Fruit fly (Drosophila melanogaster) whole organism, wandering third instar larva: ENCODE data around the gene GatB.

ENCODE experiments used
- Abd-B ChIP-seq: fragments of >200 bp; optimal IDR thresholded peaks from 2 replicates; lab custom pipeline; 2017; ENCODE audit warnings: missing biosample characterization, missing genetic modification characterization
- CG32264 ChIP-seq: fragments of 200-800 bp; sonication (Bioruptor generic); optimal IDR thresholded peaks from 2 replicates; lab custom pipeline; 2016; ENCODE audit warnings: missing biosample characterization, missing genetic modification characterization
- CG9705 ChIP-seq: fragments of 200-800 bp; sonication (Bioruptor generic); optimal IDR thresholded peaks from 2 replicates; lab custom pipeline; 2018; ENCODE audit warnings: missing biosample characterization, mild to moderate bottlenecking, missing genetic modification characterization
- CrebA ChIP-seq: fragments of 200-800 bp; sonication (Bioruptor generic); optimal IDR thresholded peaks from 2 replicates; lab custom pipeline; 2016; ENCODE audit warnings: missing biosample characterization, mild to moderate bottlenecking, missing genetic modification characterization, borderline replicate concordance
- Dfd ChIP-seq: fragments of >200 bp; optimal IDR thresholded peaks from 2 replicates; lab custom pipeline; 2017; ENCODE audit warnings: missing biosample characterization, missing genetic modification characterization
- Dif ChIP-seq: fragments of 200-275, 200-300 bp; sonication (Bioruptor generic); optimal IDR thresholded peaks from 2 replicates; lab custom pipeline; 2018; ENCODE audit warnings: missing biosample characterization, missing genetic modification characterization; ENCODE audit not compliant: partially characterized antibody
- GATAd ChIP-seq: sonication (Bioruptor generic); optimal IDR thresholded peaks from 2 replicates; lab custom pipeline; 2016; ENCODE audit warnings: missing biosample characterization, missing genetic modification characterization
- HLH106 ChIP-seq: fragments of 200-800 bp; optimal IDR thresholded peaks from 3 replicates; lab custom pipeline; 2019; ENCODE audit warnings: missing biosample characterization, mild to moderate bottlenecking, missing genetic modification characterization, moderate library complexity
- Hnf4 ChIP-seq: fragments of 200-800 bp; sonication (Bioruptor generic); optimal IDR thresholded peaks from 2 replicates; lab custom pipeline; 2016; ENCODE audit warnings: missing biosample characterization, mild to moderate bottlenecking, missing genetic modification characterization
- Hr78 ChIP-seq: fragments of >200 bp; optimal IDR thresholded peaks from 2 replicates; lab custom pipeline; 2017; ENCODE audit warnings: missing biosample characterization, missing genetic modification characterization
- Hr83 ChIP-seq: fragments of 200-300 bp; sonication (Bioruptor generic); optimal IDR thresholded peaks from 2 replicates; lab custom pipeline; 2016; ENCODE audit warnings: missing biosample characterization, mild to moderate bottlenecking, missing genetic modification characterization, moderate library complexity; ENCODE audit not compliant: poor library complexity, severe bottlenecking
- Jra ChIP-seq: sonication (Bioruptor generic); optimal IDR thresholded peaks from 2 replicates; lab custom pipeline; 2016; ENCODE audit warnings: missing biosample characterization, missing genetic modification characterization
- Mio ChIP-seq: sonication (Bioruptor generic); optimal IDR thresholded peaks from 2 replicates; lab custom pipeline; 2016; ENCODE audit warnings: missing biosample characterization, missing genetic modification characterization
- Myc ChIP-seq: fragments of >200 bp; optimal IDR thresholded peaks from 2 replicates; lab custom pipeline; 2017
- N ChIP-seq: fragments of >200 bp; optimal IDR thresholded peaks from 2 replicates; lab custom pipeline; 2018; ENCODE audit warnings: missing biosample characterization, missing external identifiers, missing genetic modification characterization
- OdsH ChIP-seq: fragments of 200-800 bp; sonication (Bioruptor generic); optimal IDR thresholded peaks from 2 replicates; lab custom pipeline; 2016; ENCODE audit warnings: missing biosample characterization, mild to moderate bottlenecking, missing genetic modification characterization
- Rel ChIP-seq, 2 experiments: fragments of 200-800 bp; sonication (Bioruptor generic) in 1 of 2; optimal IDR thresholded peaks; 2 replicates in 1 of 2; 3 replicates in 1 of 2; lab custom pipeline; 2016 to 2019; ENCODE audit warnings: mild to moderate bottlenecking in 2 of 2, missing biosample characterization in 2 of 2, missing genetic modification characterization in 2 of 2, moderate library complexity in 1 of 2
- Sp1 ChIP-seq: fragments of 200-800 bp; sonication (Bioruptor generic); optimal IDR thresholded peaks from 3 replicates; lab custom pipeline; 2019; ENCODE audit warnings: missing biosample characterization, mild to moderate bottlenecking, missing genetic modification characterization, moderate library complexity
- Vsx2 ChIP-seq: fragments of 200-300, 225-300 bp; sonication (Bioruptor generic); optimal IDR thresholded peaks from 2 replicates; lab custom pipeline; 2018; ENCODE audit warnings: missing biosample characterization, missing genetic modification characterization; ENCODE audit not compliant: partially characterized antibody
- br ChIP-seq: fragments of 200-800 bp; sonication (Bioruptor generic); optimal IDR thresholded peaks from 2 replicates; lab custom pipeline; 2016; ENCODE audit warnings: missing biosample characterization, missing genetic modification characterization
- brk ChIP-seq: fragments of 200-800 bp; sonication (Bioruptor generic); optimal IDR thresholded peaks from 2 replicates; lab custom pipeline; 2016; ENCODE audit warnings: missing biosample characterization, mild to moderate bottlenecking, missing genetic modification characterization
- dl ChIP-seq, 2 experiments: fragments of 175-275, 200-275 bp in 1 of 2; fragments of 200-275 bp in 1 of 2; sonication (Bioruptor generic); optimal IDR thresholded peaks; lab custom pipeline; 2018; ENCODE audit warnings: mild to moderate bottlenecking in 2 of 2, missing biosample characterization in 2 of 2, missing genetic modification characterization in 2 of 2, moderate library complexity in 2 of 2; ENCODE audit not compliant: partially characterized antibody in 2 of 2, insufficient read depth in 1 of 2
- dmrt93B ChIP-seq: fragments of 200-800 bp; sonication (Bioruptor generic); optimal IDR thresholded peaks from 2 replicates; lab custom pipeline; 2018; ENCODE audit warnings: missing biosample characterization, mild to moderate bottlenecking, missing genetic modification characterization
- dsf ChIP-seq: sonication (Bioruptor generic); optimal IDR thresholded peaks from 2 replicates; lab custom pipeline; 2016; ENCODE audit warnings: missing biosample characterization, missing genetic modification characterization, borderline replicate concordance
- ey ChIP-seq: fragments of 200-800 bp; sonication (Bioruptor generic); optimal IDR thresholded peaks from 2 replicates; lab custom pipeline; 2016; ENCODE audit warnings: missing biosample characterization, missing genetic modification characterization
- foxo ChIP-seq, 2 experiments: fragments of 200-800 bp; sonication (Bioruptor generic); optimal IDR thresholded peaks; 2 replicates in 1 of 2; 3 replicates in 1 of 2; lab custom pipeline; 2016 to 2017; ENCODE audit warnings: missing biosample characterization in 2 of 2, missing genetic modification characterization in 2 of 2
- fru ChIP-seq: fragments of 200-800 bp; sonication (Bioruptor generic); optimal IDR thresholded peaks from 3 replicates; lab custom pipeline; 2016; ENCODE audit warnings: missing biosample characterization, mild to moderate bottlenecking, missing genetic modification characterization
- h ChIP-seq: fragments of 200-800 bp; sonication (Bioruptor generic); optimal IDR thresholded peaks from 3 replicates; lab custom pipeline; 2016; ENCODE audit warnings: missing biosample characterization, mild to moderate bottlenecking, missing genetic modification characterization
- jim ChIP-seq: fragments of 175-275, 200-325 bp; sonication (Bioruptor generic); optimal IDR thresholded peaks from 2 replicates; lab custom pipeline; 2016; ENCODE audit warnings: missing biosample characterization, mild to moderate bottlenecking, missing genetic modification characterization
- lola ChIP-seq: fragments of >200 bp; optimal IDR thresholded peaks from 2 replicates; lab custom pipeline; 2017; ENCODE audit warnings: missing biosample characterization, missing genetic modification characterization
- pan ChIP-seq: fragments of >200 bp; optimal IDR thresholded peaks from 2 replicates; lab custom pipeline; 2017
- psq ChIP-seq: fragments of 200-800 bp; sonication (Bioruptor generic); optimal IDR thresholded peaks from 3 replicates; lab custom pipeline; 2017; ENCODE audit warnings: missing biosample characterization, mild to moderate bottlenecking, missing genetic modification characterization, moderate library complexity
- rgr ChIP-seq: fragments of 200-800 bp; sonication (Bioruptor generic); optimal IDR thresholded peaks from 3 replicates; lab custom pipeline; 2016; ENCODE audit warnings: missing biosample characterization, mild to moderate bottlenecking, missing genetic modification characterization
- sage ChIP-seq: fragments of 200-800 bp; sonication (Bioruptor generic); optimal IDR thresholded peaks from 2 replicates; lab custom pipeline; 2016; ENCODE audit warnings: missing biosample characterization, mild to moderate bottlenecking, missing genetic modification characterization
- sv ChIP-seq: fragments of 200-800 bp; sonication (Bioruptor generic); optimal IDR thresholded peaks from 3 replicates; lab custom pipeline; 2016; ENCODE audit warnings: missing biosample characterization, missing genetic modification characterization
- tai ChIP-seq: sonication (Bioruptor generic); optimal IDR thresholded peaks from 2 replicates; lab custom pipeline; 2016; ENCODE audit warnings: missing biosample characterization, missing genetic modification characterization
- usp ChIP-seq: fragments of >200 bp; optimal IDR thresholded peaks from 2 replicates; lab custom pipeline; 2017; ENCODE audit warnings: missing biosample characterization, missing genetic modification characterization
- woc ChIP-seq: sonication (Bioruptor generic); optimal IDR thresholded peaks from 2 replicates; lab custom pipeline; 2016; ENCODE audit warnings: missing biosample characterization, mild to moderate bottlenecking, missing genetic modification characterization

GatB gene

dm6 chr3R:24143779-24144178 is 13.7 kb upstream of the GatB start:
- TF ChIP-seq sage (no peak), pan (lab: Kevin White, UChicago) (no peak), h (GFP tag; lab: Kevin White, UChicago) (peak; percentile 33), CrebA (GFP tag; lab: Kevin White, UChicago) (no peak), rgr (GFP tag; lab: Kevin White, UChicago) (peak; percentile 16), ey (peak; percentile 31), Hr83 (GFP tag; lab: Kevin White, UChicago) (no peak), Hr78 (GFP tag; lab: Kevin White, UChicago) (no peak), Sp1 (GFP tag; lab: Kevin White, UChicago) (peak; percentile 57), woc (GFP tag; lab: Kevin White, UChicago) (peak; percentile 38), dsf (no peak), Hnf4 (peak; percentile 4), OdsH (GFP tag; lab: Kevin White, UChicago) (peak; percentile 27), br (GFP tag; lab: Kevin White, UChicago) (peak; percentile 27), foxo (GFP tag; optimal IDR thresholded peaks at IDR 0.05; lab: Kevin White, UChicago) (peak in 1 of 2 experiments; percentile 55), CG32264 (GFP tag; lab: Kevin White, UChicago) (no peak), psq (no peak), Myc (no peak), HLH106 (peak; percentile 15)
- TF ChIP-seq, all 38 proteins: peak for 10

dm6 chr3R:24143372-24143771 is 13.3 kb upstream of the GatB start:
- TF ChIP-seq fru (GFP tag; lab: Kevin White, UChicago) = no peak
- TF ChIP-seq Vsx2 = no peak
- TF ChIP-seq Mio = no peak
- no peak for TF ChIP-seq HLH106
- no peak for TF ChIP-seq Dif (GFP tag; lab: Kevin White, UChicago)
- no peak for TF ChIP-seq Abd-B (GFP tag; lab: Kevin White, UChicago)
- TF ChIP-seq dmrt93B = no peak
- no peak for TF ChIP-seq jim (GFP tag; lab: Kevin White, UChicago)
- TF ChIP-seq sage = no peak
- no peak for TF ChIP-seq CG9705 (GFP tag; lab: Kevin White, UChicago)
- TF ChIP-seq Dfd (GFP tag; lab: Kevin White, UChicago) = no peak
- no peak for TF ChIP-seq h (GFP tag; lab: Kevin White, UChicago)
- no peak for TF ChIP-seq woc (GFP tag; lab: Kevin White, UChicago)
- no peak for TF ChIP-seq N (GFP tag; lab: Kevin White, UChicago)
- TF ChIP-seq sv (GFP tag; lab: Kevin White, UChicago) = no peak

DNA sequence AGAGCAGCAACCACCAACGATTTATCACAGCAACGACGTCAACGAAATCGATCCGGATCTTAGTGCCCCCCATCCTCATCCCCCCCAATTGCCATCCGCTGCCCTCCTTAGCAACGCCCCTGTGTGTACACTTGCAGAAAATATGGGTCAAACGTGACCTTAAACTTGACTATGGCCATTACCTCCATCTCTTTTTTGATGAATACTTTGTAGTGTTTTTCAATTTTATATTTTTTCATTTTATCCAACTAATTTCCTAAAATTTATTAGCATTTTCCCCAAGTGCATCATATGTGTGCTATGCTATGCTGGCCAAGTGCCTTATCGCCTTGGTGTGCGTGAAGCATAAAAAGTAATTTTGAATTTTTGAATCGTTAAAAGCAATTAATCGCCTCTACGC is 12.9 kb upstream of the GatB start:
- TF ChIP-seq GATAd = no peak
- no peak for TF ChIP-seq Mio
- TF ChIP-seq dsf = peak; percentile 25
- TF ChIP-seq Hr83 (GFP tag; lab: Kevin White, UChicago) = peak; percentile 5
- TF ChIP-seq HLH106 = peak; percentile 87
- no peak for TF ChIP-seq CrebA (GFP tag; lab: Kevin White, UChicago)
- TF ChIP-seq N (GFP tag; lab: Kevin White, UChicago) = no peak
- TF ChIP-seq Hnf4 = peak; percentile 86
- TF ChIP-seq brk (GFP tag; lab: Kevin White, UChicago) = peak; percentile 83
- peak; percentile 80 for TF ChIP-seq Jra (GFP tag; lab: Kevin White, UChicago)
- peak; percentile 89 for TF ChIP-seq rgr (GFP tag; lab: Kevin White, UChicago)
- TF ChIP-seq Sp1 (GFP tag; lab: Kevin White, UChicago) = peak; percentile 88
- no peak for TF ChIP-seq Dif (GFP tag; lab: Kevin White, UChicago)
- no peak for TF ChIP-seq tai
- no peak for TF ChIP-seq jim (GFP tag; lab: Kevin White, UChicago)
- TF ChIP-seq Hr78 (GFP tag; lab: Kevin White, UChicago) = no peak
- peak; percentile 64 for TF ChIP-seq dmrt93B
- TF ChIP-seq br (GFP tag; lab: Kevin White, UChicago) = peak; percentile 87
- peak; percentile 76 for TF ChIP-seq sage
- no peak for TF ChIP-seq Myc
- TF ChIP-seq woc (GFP tag; lab: Kevin White, UChicago) = peak; percentile 71
- TF ChIP-seq OdsH (GFP tag; lab: Kevin White, UChicago) = peak; percentile 87
- TF ChIP-seq CG9705 (GFP tag; lab: Kevin White, UChicago) = peak; percentile 68
- TF ChIP-seq ey = peak; percentile 86
- TF ChIP-seq h (GFP tag; lab: Kevin White, UChicago) = peak; percentile 93
- TF ChIP-seq fru (GFP tag; lab: Kevin White, UChicago) = peak; percentile 91
- TF ChIP-seq sv (GFP tag; lab: Kevin White, UChicago) = no peak
- TF ChIP-seq psq = peak; percentile 77
- no peak for TF ChIP-seq Dfd (GFP tag; lab: Kevin White, UChicago)
- TF ChIP-seq foxo (GFP tag; optimal IDR thresholded peaks at IDR 0.05; lab: Kevin White, UChicago) = peak; percentile 13 to 90
- no peak for TF ChIP-seq Rel (GFP tag; optimal IDR thresholded peaks at IDR 0.05; lab: Kevin White, UChicago)
- peak; percentile 47 for TF ChIP-seq Rel (tag; optimal IDR thresholded peaks at IDR 0.05; lab: Kevin White, UChicago)
- TF ChIP-seq Abd-B (GFP tag; lab: Kevin White, UChicago) = no peak
- no peak for TF ChIP-seq usp (GFP tag; lab: Kevin White, UChicago)
- TF ChIP-seq Vsx2 = no peak
- no peak for TF ChIP-seq lola (GFP tag; lab: Kevin White, UChicago)
- peak; percentile 82 for TF ChIP-seq CG32264 (GFP tag; lab: Kevin White, UChicago)
- no peak for TF ChIP-seq dl (GFP tag; optimal IDR thresholded peaks at IDR 0.05; lab: Kevin White, UChicago; ENCODE audit: insufficient read depth in 1 of 2, partially characterized antibody in 2 of 2)
- TF ChIP-seq pan (lab: Kevin White, UChicago) = no peak
- TF ChIP-seq, all 38 proteins: peak for 21
